Fruit fly (Drosophila melanogaster): ENCODE results near the gene pit.

dm6 chr3R:22067235-22067634, 33.1 kb downstream of the pit start:
- TF ChIP-seq Myc (optimal IDR thresholded peaks at IDR 0.05): no peak
- no peak for TF ChIP-seq psq (optimal IDR thresholded peaks at IDR 0.05)
- no peak for TF ChIP-seq Sin3A (optimal IDR thresholded peaks at IDR 0.05)
- TF ChIP-seq h (optimal IDR thresholded peaks at IDR 0.05): no peak
- no peak for TF ChIP-seq insv (optimal IDR thresholded peaks at IDR 0.05)

Data from Kc167 (cell line).